1 fruit fly cellular context compared by ENCODE assay signal in genomic region chr3R:22639239-22639858, dm6.
TF ChIP-seq lines count a peak whose summit lies in the region.

Gene loco, minus strand, starts transcription at chr3R:22639387.
Gene wake, plus strand, starts transcription at chr3R:22639808.

TF ChIP-seq in whole organism, embryonic, 481 proteins besides CTCF, POLR2A, EP300 and RAD21 (continued from another document and continues in another):
- TF ChIP-seq Myb (GFP tag; optimal IDR thresholded peaks at IDR 0.05; lab: Kevin White, UChicago) = peak; percentile 100
- TF ChIP-seq CG30403 (GFP tag; optimal IDR thresholded peaks at IDR 0.05; lab: Kevin White, UChicago) = no peak
- peak; percentile 83 for TF ChIP-seq CG33213 (GFP tag; optimal IDR thresholded peaks at IDR 0.05; lab: Kevin White, UChicago)
- no peak for TF ChIP-seq CG4424 (GFP tag; optimal IDR thresholded peaks at IDR 0.05; lab: Kevin White, UChicago)
- no peak for TF ChIP-seq sisA (GFP tag; IDR thresholded peaks at IDR 0.05; lab: Robert Waterston, UW)
- TF ChIP-seq Taf1 (GFP tag; IDR thresholded peaks at IDR 0.05; lab: Robert Waterston, UW) = no peak
- TF ChIP-seq MESR4 (GFP tag; optimal IDR thresholded peaks at IDR 0.05; lab: Kevin White, UChicago) = no peak
- TF ChIP-seq slou (GFP tag; optimal IDR thresholded peaks at IDR 0.05; lab: Kevin White, UChicago) = no peak
- peak; percentile 70 for TF ChIP-seq sd (tag; optimal IDR thresholded peaks at IDR 0.05; lab: Kevin White, UChicago)
- peak; percentile 4 for TF ChIP-seq scrt (GFP tag; optimal IDR thresholded peaks at IDR 0.05; lab: Kevin White, UChicago)
- no peak for TF ChIP-seq Hr39 (optimal IDR thresholded peaks at IDR 0.05; lab: Kevin White, UChicago)
- peak; percentile 80 for TF ChIP-seq CG7963 (GFP tag; IDR thresholded peaks at IDR 0.05; lab: Robert Waterston, UW; ENCODE audit: partially characterized antibody)
- TF ChIP-seq bowl (GFP tag; IDR thresholded peaks at IDR 0.05; lab: Robert Waterston, UW) = no peak
- no peak for TF ChIP-seq CG10147 (GFP tag; optimal IDR thresholded peaks at IDR 0.05; lab: Kevin White, UChicago)
- TF ChIP-seq tgo (GFP tag; IDR thresholded peaks at IDR 0.05; lab: Robert Waterston, UW) = no peak
- no peak for TF ChIP-seq CG10959 (GFP tag; IDR thresholded peaks at IDR 0.05; lab: Robert Waterston, UW)
- no peak for TF ChIP-seq CG4328 (GFP tag; optimal IDR thresholded peaks at IDR 0.05; lab: Kevin White, UChicago)
- no peak for TF ChIP-seq CG11696 (GFP tag; IDR thresholded peaks at IDR 0.05; lab: Robert Waterston, UW)
- TF ChIP-seq ap (GFP tag; IDR thresholded peaks at IDR 0.05; lab: Robert Waterston, UW) = no peak
- no peak for TF ChIP-seq CG16815 (GFP tag; optimal IDR thresholded peaks at IDR 0.05; lab: Kevin White, UChicago)
- no peak for TF ChIP-seq HLHmδ (GFP tag; optimal IDR thresholded peaks at IDR 0.05; lab: Kevin White, UChicago)
- no peak for TF ChIP-seq Awh (GFP tag; IDR thresholded peaks at IDR 0.05; lab: Robert Waterston, UW)
- peak; percentile 10; the same call in 1 of the 2 replicates for TF ChIP-seq sob (GFP tag; IDR thresholded peaks at IDR 0.05; lab: Robert Waterston, UW)
- no peak for TF ChIP-seq CG1024 (GFP tag; IDR thresholded peaks at IDR 0.05; lab: Robert Waterston, UW)
- TF ChIP-seq zen (tag; optimal IDR thresholded peaks at IDR 0.05; lab: Kevin White, UChicago) = peak; percentile 55
- TF ChIP-seq hb (GFP tag; IDR thresholded peaks at IDR 0.05; lab: Robert Waterston, UW; ENCODE audit: partially characterized antibody) = peak; percentile 89
- TF ChIP-seq CG34422 (GFP tag; IDR thresholded peaks at IDR 0.05; lab: Robert Waterston, UW) = no peak
- no peak for TF ChIP-seq CG8924 (tag; optimal IDR thresholded peaks at IDR 0.05; lab: Kevin White, UChicago)
- peak; percentile 42 for TF ChIP-seq MBD-R2 (GFP tag; IDR thresholded peaks at IDR 0.05; lab: Robert Waterston, UW)
- TF ChIP-seq Hey (tag; optimal IDR thresholded peaks at IDR 0.05; lab: Kevin White, UChicago) = no peak
- TF ChIP-seq HmgD (GFP tag; optimal IDR thresholded peaks at IDR 0.05; lab: Kevin White, UChicago) = peak; percentile 64
- no peak for TF ChIP-seq CG11093 (GFP tag; IDR thresholded peaks at IDR 0.05; lab: Robert Waterston, UW)
- TF ChIP-seq Tbp (GFP tag; optimal IDR thresholded peaks at IDR 0.05; lab: Kevin White, UChicago) = no peak
- no peak for TF ChIP-seq CG9609 (GFP tag; optimal IDR thresholded peaks at IDR 0.05; lab: Kevin White, UChicago)
- TF ChIP-seq jigr1 (GFP tag; IDR thresholded peaks at IDR 0.05; lab: Robert Waterston, UW) = no peak
- no peak for TF ChIP-seq zfh1 (GFP tag; IDR thresholded peaks at IDR 0.05; lab: Robert Waterston, UW)
- TF ChIP-seq ara (GFP tag; IDR thresholded peaks at IDR 0.05; lab: Robert Waterston, UW) = no peak
- no peak for TF ChIP-seq tio (GFP tag; optimal IDR thresholded peaks at IDR 0.05; lab: Kevin White, UChicago)
- TF ChIP-seq tap (tag; optimal IDR thresholded peaks at IDR 0.05; lab: Kevin White, UChicago) = no peak
- TF ChIP-seq inv (GFP tag; IDR thresholded peaks at IDR 0.05; lab: Robert Waterston, UW; ENCODE audit: partially characterized antibody) = peak; percentile 84
- peak; percentile 84 for TF ChIP-seq bbx (GFP tag; IDR thresholded peaks at IDR 0.05; lab: Robert Waterston, UW; ENCODE audit: partially characterized antibody)
- no peak for TF ChIP-seq CG9215 (GFP tag; IDR thresholded peaks at IDR 0.05; lab: Robert Waterston, UW)
- TF ChIP-seq NK7.1 (GFP tag; optimal IDR thresholded peaks at IDR 0.05; lab: Kevin White, UChicago) = no peak
- peak; percentile 17 for TF ChIP-seq sens (GFP tag; lab: Kevin White, UChicago)
- no peak for TF ChIP-seq Meics (GFP tag; optimal IDR thresholded peaks at IDR 0.05; lab: Kevin White, UChicago)
- no peak for TF ChIP-seq fu2 (GFP tag; optimal IDR thresholded peaks at IDR 0.05; lab: Kevin White, UChicago)
- no peak for TF ChIP-seq CG7372 (GFP tag; IDR thresholded peaks at IDR 0.05; lab: Robert Waterston, UW)
- no peak for TF ChIP-seq CG13624 (GFP tag; optimal IDR thresholded peaks at IDR 0.05; lab: Kevin White, UChicago)
- no peak for TF ChIP-seq CG6175 (GFP tag; IDR thresholded peaks at IDR 0.05; lab: Robert Waterston, UW)
- no peak for TF ChIP-seq CG1233 (GFP tag; optimal IDR thresholded peaks at IDR 0.05; lab: Kevin White, UChicago)
- TF ChIP-seq CG10267 (tag; optimal IDR thresholded peaks at IDR 0.05; lab: Kevin White, UChicago) = peak; percentile 67
- peak; percentile 64 for TF ChIP-seq phol (tag; optimal IDR thresholded peaks at IDR 0.05; lab: Kevin White, UChicago)
- no peak for TF ChIP-seq Dbx (GFP tag; IDR thresholded peaks at IDR 0.05; lab: Robert Waterston, UW)
- TF ChIP-seq NC2β (GFP tag; optimal IDR thresholded peaks at IDR 0.05; lab: Kevin White, UChicago) = no peak
- no peak for TF ChIP-seq sim (GFP tag; IDR thresholded peaks at IDR 0.05; lab: Robert Waterston, UW)
- TF ChIP-seq dpn (GFP tag; optimal IDR thresholded peaks at IDR 0.05; lab: Kevin White, UChicago) = no peak
- TF ChIP-seq sc (optimal IDR thresholded peaks at IDR 0.05; lab: Kevin White, UChicago) = no peak
- TF ChIP-seq sc (GFP tag; optimal IDR thresholded peaks at IDR 0.05; lab: Kevin White, UChicago) = no peak
- no peak for TF ChIP-seq cato (GFP tag; optimal IDR thresholded peaks at IDR 0.05; lab: Kevin White, UChicago; ENCODE audit: borderline replicate concordance)
- peak; percentile 82 for TF ChIP-seq Bgb (GFP tag; IDR thresholded peaks at IDR 0.05; lab: Robert Waterston, UW; ENCODE audit: partially characterized antibody)
- no peak for TF ChIP-seq Hsf (GFP tag; optimal IDR thresholded peaks at IDR 0.05; lab: Kevin White, UChicago)
- TF ChIP-seq CG16863 (GFP tag; optimal IDR thresholded peaks at IDR 0.05; lab: Kevin White, UChicago) = no peak
- TF ChIP-seq CG9876 (GFP tag; optimal IDR thresholded peaks at IDR 0.05; lab: Kevin White, UChicago) = no peak
- TF ChIP-seq kah (GFP tag; optimal IDR thresholded peaks at IDR 0.05; lab: Kevin White, UChicago) = no peak
- TF ChIP-seq CG7556 (GFP tag; optimal IDR thresholded peaks at IDR 0.05; lab: Kevin White, UChicago) = no peak
- no peak for TF ChIP-seq CG4854 (GFP tag; optimal IDR thresholded peaks at IDR 0.05; lab: Kevin White, UChicago)
- TF ChIP-seq CG18011 (GFP tag; optimal IDR thresholded peaks at IDR 0.05; lab: Kevin White, UChicago) = peak; percentile 99
- peak; percentile 76 for TF ChIP-seq CG8290 (GFP tag; optimal IDR thresholded peaks at IDR 0.05; lab: Kevin White, UChicago)
- peak; percentile 2 to 45 for TF ChIP-seq CG8290 (tag; optimal IDR thresholded peaks at IDR 0.05; lab: Kevin White, UChicago)
- peak; percentile 87 for TF ChIP-seq HLH4C (GFP tag; IDR thresholded peaks at IDR 0.05; lab: Robert Waterston, UW; ENCODE audit: partially characterized antibody)
- TF ChIP-seq CG17361 (GFP tag; IDR thresholded peaks at IDR 0.05; lab: Robert Waterston, UW) = peak; percentile 39; the same call in 1 of the 3 replicates
- TF ChIP-seq CG4820 (GFP tag; optimal IDR thresholded peaks at IDR 0.05; lab: Kevin White, UChicago) = no peak
- no peak for TF ChIP-seq Aef1 (GFP tag; IDR thresholded peaks at IDR 0.05; lab: Robert Waterston, UW)
- TF ChIP-seq lola (GFP tag; optimal IDR thresholded peaks at IDR 0.05; lab: Kevin White, UChicago) = peak in 1 of 3 experiments; percentile 7
- no peak for TF ChIP-seq Ravus (GFP tag; IDR thresholded peaks at IDR 0.05; lab: Robert Waterston, UW)
- TF ChIP-seq CG6654 (GFP tag; optimal IDR thresholded peaks at IDR 0.05; lab: Kevin White, UChicago) = no peak
- TF ChIP-seq CG11085 (GFP tag; IDR thresholded peaks at IDR 0.05; lab: Robert Waterston, UW) = no peak
- peak; percentile 82; the same call in 2 of the 3 replicates for TF ChIP-seq Opbp (GFP tag; IDR thresholded peaks at IDR 0.05; lab: Robert Waterston, UW; ENCODE audit: partially characterized antibody)
- peak; percentile 93 for TF ChIP-seq CG16813 (GFP tag; IDR thresholded peaks at IDR 0.05; lab: Robert Waterston, UW; ENCODE audit: partially characterized antibody)
- TF ChIP-seq crp (GFP tag; optimal IDR thresholded peaks at IDR 0.05; lab: Kevin White, UChicago) = no peak
- TF ChIP-seq gsb (GFP tag; IDR thresholded peaks at IDR 0.05; lab: Robert Waterston, UW) = no peak
- peak; percentile 20 for TF ChIP-seq Nf-YC (tag; optimal IDR thresholded peaks at IDR 0.05; lab: Kevin White, UChicago)
- peak; percentile 66 for TF ChIP-seq Ets97D (GFP tag; optimal IDR thresholded peaks at IDR 0.05; lab: Kevin White, UChicago)
- TF ChIP-seq Doc3 (GFP tag; IDR thresholded peaks at IDR 0.05; lab: Robert Waterston, UW; ENCODE audit: partially characterized antibody) = peak; percentile 95
- no peak for TF ChIP-seq mirr (GFP tag; optimal IDR thresholded peaks at IDR 0.05; lab: Kevin White, UChicago)
- no peak for TF ChIP-seq peb (GFP tag; IDR thresholded peaks at IDR 0.05; lab: Robert Waterston, UW)
- no peak for TF ChIP-seq salm (tag; optimal IDR thresholded peaks at IDR 0.05; lab: Kevin White, UChicago)
- TF ChIP-seq CG3838 (GFP tag; optimal IDR thresholded peaks at IDR 0.05; lab: Kevin White, UChicago) = no peak
- no peak for TF ChIP-seq fd102C (GFP tag; optimal IDR thresholded peaks at IDR 0.05; lab: Kevin White, UChicago)
- TF ChIP-seq H2.0 (GFP tag; IDR thresholded peaks at IDR 0.05; lab: Robert Waterston, UW) = no peak
- no peak for TF ChIP-seq croc (GFP tag; conservative IDR thresholded peaks at IDR 0.05; lab: Robert Waterston, UW)
- TF ChIP-seq Fer3 (tag; optimal IDR thresholded peaks at IDR 0.05; lab: Kevin White, UChicago) = no peak
- peak; percentile 86 for TF ChIP-seq stwl (tag; optimal IDR thresholded peaks at IDR 0.05; lab: Kevin White, UChicago)
- no peak for TF ChIP-seq Eip74EF (GFP tag; optimal IDR thresholded peaks at IDR 0.05; lab: Kevin White, UChicago)
- no peak for TF ChIP-seq CG7987 (GFP tag; optimal IDR thresholded peaks at IDR 0.05; lab: Kevin White, UChicago)
- no peak for TF ChIP-seq CG11560 (tag; IDR thresholded peaks at IDR 0.05; lab: Robert Waterston, UW)
- peak in 1 of 2 experiments; percentile 39 for TF ChIP-seq insv (GFP tag; optimal IDR thresholded peaks at IDR 0.05; lab: Kevin White, UChicago)
- TF ChIP-seq jing (GFP tag; optimal IDR thresholded peaks at IDR 0.05; lab: Kevin White, UChicago) = no peak
- TF ChIP-seq Max (GFP tag; optimal IDR thresholded peaks at IDR 0.05; lab: Kevin White, UChicago) = no peak
- TF ChIP-seq trh (GFP tag; optimal IDR thresholded peaks at IDR 0.05; lab: Kevin White, UChicago) = no peak
- no peak for TF ChIP-seq CG6765 (GFP tag; optimal IDR thresholded peaks at IDR 0.05; lab: Kevin White, UChicago)
- no peak for TF ChIP-seq CG14667 (GFP tag; IDR thresholded peaks at IDR 0.05; lab: Robert Waterston, UW)
- TF ChIP-seq nerfin-1 (tag; optimal IDR thresholded peaks at IDR 0.05; lab: Kevin White, UChicago) = no peak
- TF ChIP-seq CG3163 (GFP tag; optimal IDR thresholded peaks at IDR 0.05; lab: Kevin White, UChicago) = peak; percentile 4
- TF ChIP-seq Sox100B (GFP tag; optimal IDR thresholded peaks at IDR 0.05; lab: Kevin White, UChicago) = no peak
- peak; percentile 2 for TF ChIP-seq sug (tag; optimal IDR thresholded peaks at IDR 0.05; lab: Kevin White, UChicago)
- no peak for TF ChIP-seq Asciz (GFP tag; optimal IDR thresholded peaks at IDR 0.05; lab: Kevin White, UChicago)
- no peak for TF ChIP-seq nau (GFP tag; optimal IDR thresholded peaks at IDR 0.05; lab: Kevin White, UChicago)
- TF ChIP-seq CG15514 (GFP tag; optimal IDR thresholded peaks at IDR 0.05; lab: Kevin White, UChicago) = peak; percentile 49
- TF ChIP-seq CG12236 (GFP tag; optimal IDR thresholded peaks at IDR 0.05; lab: Kevin White, UChicago) = no peak
- TF ChIP-seq CG31441 (GFP tag; IDR thresholded peaks at IDR 0.05; lab: Robert Waterston, UW) = no peak
- no peak for TF ChIP-seq pb (GFP tag; optimal IDR thresholded peaks at IDR 0.05; lab: Kevin White, UChicago)
- no peak for TF ChIP-seq CG11398 (GFP tag; optimal IDR thresholded peaks at IDR 0.05; lab: Kevin White, UChicago)
- TF ChIP-seq fd96Cb (tag; optimal IDR thresholded peaks at IDR 0.05; lab: Kevin White, UChicago) = no peak
- no peak for TF ChIP-seq ttk (GFP tag; IDR thresholded peaks at IDR 0.05; lab: Robert Waterston, UW)
- no peak for TF ChIP-seq sqz (GFP tag; optimal IDR thresholded peaks at IDR 0.05; lab: Kevin White, UChicago)
- TF ChIP-seq CG1602 (GFP tag; optimal IDR thresholded peaks at IDR 0.05; lab: Kevin White, UChicago) = no peak
- no peak for TF ChIP-seq CG4282 (GFP tag; optimal IDR thresholded peaks at IDR 0.05; lab: Kevin White, UChicago)
- no peak for TF ChIP-seq CG12071 (GFP tag; optimal IDR thresholded peaks at IDR 0.05; lab: Kevin White, UChicago)
- no peak for TF ChIP-seq Nf-YA (GFP tag; IDR thresholded peaks at IDR 0.05; lab: Robert Waterston, UW)
- no peak for TF ChIP-seq kay (GFP tag; optimal IDR thresholded peaks at IDR 0.05; lab: Kevin White, UChicago)
- TF ChIP-seq CG6689 (GFP tag; IDR thresholded peaks at IDR 0.05; lab: Robert Waterston, UW) = no peak
- no peak for TF ChIP-seq Xrp1 (GFP tag; IDR thresholded peaks at IDR 0.05; lab: Robert Waterston, UW)
- no peak for TF ChIP-seq bab2 (GFP tag; optimal IDR thresholded peaks at IDR 0.05; lab: Kevin White, UChicago)
- TF ChIP-seq CG10274 (GFP tag; optimal IDR thresholded peaks at IDR 0.05; lab: Kevin White, UChicago) = no peak
- TF ChIP-seq CG33557 (GFP tag; optimal IDR thresholded peaks at IDR 0.05; lab: Kevin White, UChicago) = no peak
- TF ChIP-seq CG13424 (tag; optimal IDR thresholded peaks at IDR 0.05; lab: Kevin White, UChicago) = no peak
- TF ChIP-seq Vsx1 (GFP tag; optimal IDR thresholded peaks at IDR 0.05; lab: Kevin White, UChicago) = no peak
- TF ChIP-seq CG32532 (GFP tag; IDR thresholded peaks at IDR 0.05; lab: Robert Waterston, UW) = no peak
- no peak for TF ChIP-seq C15 (GFP tag; IDR thresholded peaks at IDR 0.05; lab: Robert Waterston, UW)
- TF ChIP-seq B-H2 (GFP tag; optimal IDR thresholded peaks at IDR 0.05; lab: Kevin White, UChicago) = no peak
- no peak for TF ChIP-seq Neu2 (GFP tag; optimal IDR thresholded peaks at IDR 0.05; lab: Kevin White, UChicago; ENCODE audit: borderline replicate concordance)
- no peak for TF ChIP-seq pum (GFP tag; optimal IDR thresholded peaks at IDR 0.05; lab: Kevin White, UChicago)
- peak; percentile 95 for TF ChIP-seq unc-4 (GFP tag; IDR thresholded peaks at IDR 0.05; lab: Robert Waterston, UW; ENCODE audit: partially characterized antibody)
- TF ChIP-seq CG13123 (GFP tag; optimal IDR thresholded peaks at IDR 0.05; lab: Kevin White, UChicago) = no peak
- TF ChIP-seq CG6272 (GFP tag; IDR thresholded peaks at IDR 0.05; lab: Robert Waterston, UW) = 0 out of 2 replicates have a peak, but pooled peaks have one; percentile 4
- TF ChIP-seq CG15696 (tag; optimal IDR thresholded peaks at IDR 0.05; lab: Kevin White, UChicago) = peak; percentile 13
- no peak for TF ChIP-seq CG9932 (GFP tag; IDR thresholded peaks at IDR 0.05; lab: Robert Waterston, UW)
